Fruit fly (Drosophila melanogaster): ENCODE data around the gene GAPcenA.

The GAPcenA gene

DNA sequence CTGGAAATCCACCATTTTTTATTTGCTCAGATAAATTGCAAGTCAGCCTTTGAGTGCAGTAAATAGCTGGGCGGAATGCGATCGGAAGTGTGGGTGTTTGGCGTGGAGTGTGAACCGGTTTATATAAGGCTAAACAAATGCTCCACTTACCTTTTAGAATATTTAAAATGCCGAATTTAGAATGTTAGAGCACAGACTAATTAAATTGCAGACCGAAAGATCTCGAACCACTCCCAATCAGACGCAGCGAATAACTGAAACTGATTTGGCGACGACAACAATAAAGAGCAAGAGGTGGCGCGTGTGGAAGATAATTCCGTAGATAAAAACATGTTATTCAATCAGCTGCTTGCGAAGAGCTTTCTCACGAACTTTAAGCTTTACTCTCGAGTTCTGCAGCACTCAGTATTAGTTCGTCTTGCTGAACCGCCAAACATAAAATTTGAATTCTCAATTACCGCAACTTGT, 14.3 kb downstream of the GAPcenA start, which contains the start of gene Idh (continued):
- no peak for TF ChIP-seq CG10631 (GFP tag; optimal IDR thresholded peaks at IDR 0.05)
- no peak for TF ChIP-seq Ets21C (GFP tag; optimal IDR thresholded peaks at IDR 0.05)
- TF ChIP-seq vri (GFP tag; optimal IDR thresholded peaks at IDR 0.05), result peak; percentile 79
- peak; percentile 18 for TF ChIP-seq CG34406 (GFP tag; optimal IDR thresholded peaks at IDR 0.05)
- no peak for TF ChIP-seq salr (GFP tag; optimal IDR thresholded peaks at IDR 0.05)
- peak; percentile 57 for TF ChIP-seq esn (GFP tag; optimal IDR thresholded peaks at IDR 0.05)
- TF ChIP-seq Hr38 (GFP tag; optimal IDR thresholded peaks at IDR 0.05), result no peak
- no peak for TF ChIP-seq fd85E (GFP tag; optimal IDR thresholded peaks at IDR 0.05)
- TF ChIP-seq CG32006 (GFP tag; optimal IDR thresholded peaks at IDR 0.05), result no peak
- TF ChIP-seq cyc (GFP tag; optimal IDR thresholded peaks at IDR 0.05), result no peak
- no peak for TF ChIP-seq CG9139 (GFP tag; optimal IDR thresholded peaks at IDR 0.05)
- TF ChIP-seq Hr39 (GFP tag; optimal IDR thresholded peaks at IDR 0.05), result no peak
- no peak for TF ChIP-seq Hr4 (GFP tag; optimal IDR thresholded peaks at IDR 0.05)
- TF ChIP-seq CG8319 (GFP tag; optimal IDR thresholded peaks at IDR 0.05), result no peak
- TF ChIP-seq OdsH (GFP tag; optimal IDR thresholded peaks at IDR 0.05), result no peak
- TF ChIP-seq Lpt (GFP tag; optimal IDR thresholded peaks at IDR 0.05), result peak; percentile 17
- TF ChIP-seq net (GFP tag; optimal IDR thresholded peaks at IDR 0.05), result peak; percentile 63
- no peak for TF ChIP-seq fd59A (GFP tag; optimal IDR thresholded peaks at IDR 0.05)

DNA sequence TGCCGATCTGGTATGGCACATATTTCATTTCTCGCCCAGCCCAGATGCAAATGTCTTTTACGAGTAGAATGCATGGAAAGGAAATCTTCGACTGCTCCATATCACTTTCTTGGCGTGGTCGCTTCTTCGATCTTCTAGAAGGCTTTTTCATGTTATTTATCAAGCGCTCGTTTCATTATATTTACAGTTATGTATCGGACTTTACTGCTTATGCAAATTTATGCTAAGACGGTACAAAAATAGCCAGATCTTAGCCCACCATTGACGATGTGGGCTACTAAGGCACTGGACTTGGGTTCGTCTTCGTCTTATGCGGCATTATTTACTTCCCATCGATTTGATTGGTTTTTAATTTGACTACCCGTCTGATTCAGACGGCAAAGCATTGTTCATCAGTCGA, 16.9 kb downstream of the GAPcenA start:
- no peak for TF ChIP-seq Gug (GFP tag; IDR thresholded peaks at IDR 0.05)
- TF ChIP-seq topi (GFP tag; optimal IDR thresholded peaks at IDR 0.05), result no peak
- TF ChIP-seq spab (GFP tag; optimal IDR thresholded peaks at IDR 0.05), result no peak
- no peak for TF ChIP-seq Sox14 (GFP tag; optimal IDR thresholded peaks at IDR 0.05)
- no peak for TF ChIP-seq CG8119 (GFP tag; IDR thresholded peaks at IDR 0.05)
- no peak for TF ChIP-seq CG4318 (GFP tag; optimal IDR thresholded peaks at IDR 0.05)
- TF ChIP-seq fd59A (GFP tag; optimal IDR thresholded peaks at IDR 0.05), result no peak
- TF ChIP-seq CG31627 (GFP tag; optimal IDR thresholded peaks at IDR 0.05), result no peak
- no peak for TF ChIP-seq achi (GFP tag; optimal IDR thresholded peaks at IDR 0.05)
- TF ChIP-seq CG11762 (GFP tag; optimal IDR thresholded peaks at IDR 0.05; ENCODE audit: insufficient read depth), result no peak
- no peak for TF ChIP-seq Blimp-1 (GFP tag; optimal IDR thresholded peaks at IDR 0.05)
- no peak for TF ChIP-seq ss (GFP tag; optimal IDR thresholded peaks at IDR 0.05)
- TF ChIP-seq CG6854 (GFP tag; optimal IDR thresholded peaks at IDR 0.05), result no peak

dm6 chr3L:8368694-8369344, 22.5 kb downstream of the GAPcenA start:
- TF ChIP-seq Smox (GFP tag; optimal IDR thresholded peaks at IDR 0.05) (peak; percentile 76), acj6 (GFP tag; optimal IDR thresholded peaks at IDR 0.05) (peak; percentile 35), Hr38 (GFP tag; optimal IDR thresholded peaks at IDR 0.05) (no peak), CG10631 (GFP tag; optimal IDR thresholded peaks at IDR 0.05) (no peak), fd85E (GFP tag; optimal IDR thresholded peaks at IDR 0.05) (no peak), dac (GFP tag; optimal IDR thresholded peaks at IDR 0.05) (no peak), Met (GFP tag; optimal IDR thresholded peaks at IDR 0.05) (peak; percentile 84), esn (GFP tag; optimal IDR thresholded peaks at IDR 0.05) (peak; percentile 76), CG8632 (GFP tag; optimal IDR thresholded peaks at IDR 0.05) (peak; percentile 3), Eip78C (GFP tag) (peak; percentile 60), Gug (GFP tag; IDR thresholded peaks at IDR 0.05) (no peak), CG9139 (GFP tag; optimal IDR thresholded peaks at IDR 0.05) (no peak), fd59A (GFP tag; optimal IDR thresholded peaks at IDR 0.05) (no peak), eg (GFP tag; IDR thresholded peaks at IDR 0.05) (no peak), CG34406 (GFP tag; optimal IDR thresholded peaks at IDR 0.05) (no peak), CG6792 (GFP tag; optimal IDR thresholded peaks at IDR 0.05) (peak; percentile 22), CG3032 (tag; optimal IDR thresholded peaks at IDR 0.05) (no peak), CG6854 (GFP tag; optimal IDR thresholded peaks at IDR 0.05) (peak; percentile 4), Hr4 (GFP tag; optimal IDR thresholded peaks at IDR 0.05) (no peak), CG7368 (GFP tag; optimal IDR thresholded peaks at IDR 0.05) (no peak), Eip93F (GFP tag; optimal IDR thresholded peaks at IDR 0.05) (peak; percentile 2), CG11762 (GFP tag; optimal IDR thresholded peaks at IDR 0.05; ENCODE audit: insufficient read depth) (no peak), net (GFP tag; optimal IDR thresholded peaks at IDR 0.05) (no peak), salr (GFP tag; optimal IDR thresholded peaks at IDR 0.05) (no peak), CG32006 (GFP tag; optimal IDR thresholded peaks at IDR 0.05) (peak; percentile 11), CG6276 (GFP tag; optimal IDR thresholded peaks at IDR 0.05) (no peak), Sox14 (GFP tag; optimal IDR thresholded peaks at IDR 0.05) (peak; percentile 47), lz (GFP tag; optimal IDR thresholded peaks at IDR 0.05) (peak; percentile 56), Sox15 (GFP tag; optimal IDR thresholded peaks at IDR 0.05) (no peak), ss (GFP tag; optimal IDR thresholded peaks at IDR 0.05) (no peak), Lpt (GFP tag; optimal IDR thresholded peaks at IDR 0.05) (no peak), Hr39 (GFP tag; optimal IDR thresholded peaks at IDR 0.05) (peak; percentile 75), CG8119 (GFP tag; IDR thresholded peaks at IDR 0.05) (no peak), CG6808 (GFP tag; optimal IDR thresholded peaks at IDR 0.05) (no peak)
